Worm (Caenorhabditis elegans) whole organism, L4 larva: ENCODE data around the gene ZK105.6.

Experiments
- F10B5.3 ChIP-seq: sonication (generic microtip); optimal IDR thresholded peaks from 2 replicates; lab custom pipeline; 2016; ENCODE audit warnings: mild to moderate bottlenecking, missing genetic modification characterization, missing compliant biosample characterization
- ama-1 ChIP-seq: fragments of 150-350 bp; optimal IDR thresholded peaks from 2 replicates; lab custom pipeline; 2014; ENCODE audit warnings: inconsistent platforms, mixed read lengths
- arid-1 ChIP-seq: fragments of 200-800 bp; sonication (Bioruptor generic); conservative IDR thresholded peaks from 2 replicates; pipeline ENCODE4 v1.3.6; 2022; ENCODE audit warnings: missing genetic modification reagents, missing genetic modification characterization, missing compliant biosample characterization
- egl-27 ChIP-seq: sonication (generic microtip); optimal IDR thresholded peaks from 3 replicates; lab custom pipeline; 2017; ENCODE audit warnings: missing biosample characterization, missing genetic modification reagents, missing genetic modification characterization
- fkh-10 ChIP-seq: fragments of 150-350 bp; optimal IDR thresholded peaks from 2 replicates; lab custom pipeline; 2014; ENCODE audit warnings: missing biosample characterization, missing genetic modification reagents, missing genetic modification characterization
- jun-1 ChIP-seq: fragments of 150-350 bp; optimal IDR thresholded peaks from 2 replicates; lab custom pipeline; 2014; ENCODE audit warnings: missing biosample characterization, missing genetic modification reagents, missing genetic modification characterization
- lin-39 ChIP-seq: fragments of 150-350 bp; optimal IDR thresholded peaks from 2 replicates; lab custom pipeline; 2014; ENCODE audit warnings: missing biosample characterization, missing genetic modification reagents, missing genetic modification characterization
- mdl-1 ChIP-seq, 2 experiments: fragments of 150-350 bp in 1 of 2; sonication (generic microtip) in 1 of 2; optimal IDR thresholded peaks; 2 replicates each; lab custom pipeline; 2014 to 2017; ENCODE audit warnings: missing biosample characterization in 2 of 2, missing genetic modification characterization in 2 of 2
- nhr-11 ChIP-seq: fragments of 150-350 bp; optimal IDR thresholded peaks from 2 replicates; lab custom pipeline; 2014; ENCODE audit warnings: missing biosample characterization, missing genetic modification characterization
- nhr-77 ChIP-seq: fragments of 150-350 bp; optimal IDR thresholded peaks from 2 replicates; lab custom pipeline; 2014; ENCODE audit warnings: missing biosample characterization, missing genetic modification characterization
- rbr-2 ChIP-seq: sonication (generic microtip); optimal IDR thresholded peaks from 2 replicates; lab custom pipeline; 2016; ENCODE audit warnings: missing genotype, missing genetic modification characterization, missing compliant biosample characterization
- unc-62 ChIP-seq, 3 experiments: fragments of 150-350 bp in 1 of 3; sonication (generic microtip); optimal IDR thresholded peaks in 2 of 3; peaks in 1 of 3; 1 replicate in 1 of 3; 2 replicates in 2 of 3; lab custom pipeline; 2014 to 2017; ENCODE audit warnings: missing biosample characterization in 3 of 3, missing genetic modification characterization in 3 of 3, missing genetic modification reagents in 3 of 3, missing genotype in 1 of 3

ce11 chrV:7747987-7748607 is 24.2 kb upstream of the ZK105.6 start:
- TF ChIP-seq nhr-11 (tag; lab: Kevin White, UChicago) (no peak), fkh-10 (no peak), egl-27 (tag; lab: Kevin White, UChicago) (no peak), unc-62 (GFP tag; optimal IDR thresholded peaks at IDR 0.05 in 1 of 2; lab: Kevin White, UChicago) (peak in 1 of 2 experiments; percentile 52), unc-62 (tag; optimal IDR thresholded peaks at IDR 0.05; lab: Kevin White, UChicago) (no peak), ama-1 (lab: Kevin White, UChicago) (no peak), nhr-77 (tag; lab: Kevin White, UChicago) (no peak), lin-39 (no peak), mdl-1 (tag; optimal IDR thresholded peaks at IDR 0.05; lab: Kevin White, UChicago) (no peak), rbr-2 (no peak), F10B5.3 (tag; lab: Kevin White, UChicago) (no peak), jun-1 (no peak), arid-1 (GFP tag; lab: Robert Waterston, UW) (no peak)
